Worm (Caenorhabditis elegans) whole organism, mixed stage, embryonic: Measurements from ENCODE around the gene C35D10.6.

Source experiments
- M03D4.4 ChIP-seq: sonication (generic microtip); optimal IDR thresholded peaks from 2 replicates; lab custom pipeline; 2017; ENCODE audit warnings: mild to moderate bottlenecking, missing genetic modification characterization, missing compliant biosample characterization
- blmp-1 ChIP-seq: fragments of 150-350 bp; optimal IDR thresholded peaks from 2 replicates; lab custom pipeline; 2014; ENCODE audit warnings: missing biosample characterization, missing genetic modification characterization
- ceh-39 ChIP-seq: fragments of 150-350 bp; optimal IDR thresholded peaks from 2 replicates; lab custom pipeline; 2014; ENCODE audit warnings: missing biosample characterization, missing genetic modification characterization
- ceh-83 ChIP-seq: fragments of 200-800 bp; sonication (Bioruptor generic); optimal IDR thresholded peaks from 2 replicates; lab custom pipeline; 2018; ENCODE audit warnings: mild to moderate bottlenecking, missing genetic modification characterization, missing compliant biosample characterization
- ces-1 ChIP-seq: fragments of 150-350 bp; optimal IDR thresholded peaks from 2 replicates; lab custom pipeline; 2014; ENCODE audit warnings: missing biosample characterization, missing genetic modification reagents, missing genetic modification characterization
- drap-1 ChIP-seq: fragments of 200-800 bp; sonication (Bioruptor generic); optimal IDR thresholded peaks from 3 replicates; lab custom pipeline; 2018; ENCODE audit warnings: mild to moderate bottlenecking, missing genetic modification characterization, missing compliant biosample characterization
- elt-1 ChIP-seq: sonication (generic microtip); optimal IDR thresholded peaks from 2 replicates; lab custom pipeline; 2017; ENCODE audit warnings: missing genetic modification characterization, mild to moderate bottlenecking, missing compliant biosample characterization, antibody characterized with exemption, moderate library complexity, borderline replicate concordance; ENCODE audit not compliant: insufficient read depth
- elt-3 ChIP-seq: fragments of 150-350 bp; optimal IDR thresholded peaks from 2 replicates; lab custom pipeline; 2014; ENCODE audit warnings: missing biosample characterization, missing genetic modification characterization
- ham-2 ChIP-seq: fragments of 200-800 bp; sonication (Bioruptor generic); optimal IDR thresholded peaks from 2 replicates; lab custom pipeline; 2018; ENCODE audit warnings: mild to moderate bottlenecking, missing genetic modification characterization, missing compliant biosample characterization
- hlh-1 ChIP-seq: fragments of 150-350 bp; optimal IDR thresholded peaks from 2 replicates; lab custom pipeline; 2014; ENCODE audit warnings: missing biosample characterization, missing genetic modification reagents, missing genetic modification characterization
- lin-13 ChIP-seq: fragments of 150-350 bp; optimal IDR thresholded peaks from 2 replicates; lab custom pipeline; 2014; ENCODE audit warnings: missing biosample characterization, missing genetic modification characterization
- lin-32 ChIP-seq: fragments of 200-800 bp; sonication (Bioruptor generic); optimal IDR thresholded peaks from 2 replicates; lab custom pipeline; 2018; ENCODE audit warnings: mild to moderate bottlenecking, missing genetic modification characterization, missing compliant biosample characterization
- mep-1 ChIP-seq: fragments of 150-350 bp; optimal IDR thresholded peaks from 2 replicates; lab custom pipeline; 2017; ENCODE audit warnings: missing biosample characterization, missing genetic modification reagents, missing genetic modification characterization, inconsistent platforms
- nhr-76 ChIP-seq: sonication (generic microtip); optimal IDR thresholded peaks from 2 replicates; lab custom pipeline; 2017; ENCODE audit warnings: missing biosample characterization, missing genetic modification characterization
- sptf-1 ChIP-seq: sonication (generic microtip); optimal IDR thresholded peaks from 2 replicates; lab custom pipeline; 2017; ENCODE audit warnings: mild to moderate bottlenecking, missing genetic modification characterization, moderate library complexity, missing compliant biosample characterization
- tbx-8 ChIP-seq: fragments of 200-800 bp; sonication (Bioruptor generic); optimal IDR thresholded peaks from 2 replicates; lab custom pipeline; 2018; ENCODE audit warnings: mild to moderate bottlenecking, missing genetic modification characterization, moderate library complexity, missing compliant biosample characterization
- unc-39 ChIP-seq: fragments of 150-350 bp; optimal IDR thresholded peaks from 2 replicates; lab custom pipeline; 2014; ENCODE audit warnings: missing biosample characterization, missing genetic modification characterization
- zip-8 ChIP-seq: fragments of 150-350 bp; optimal IDR thresholded peaks from 2 replicates; lab custom pipeline; 2014; ENCODE audit warnings: missing biosample characterization, missing genetic modification characterization
- ztf-11 ChIP-seq: fragments of 150-350 bp; optimal IDR thresholded peaks from 2 replicates; lab custom pipeline; 2014; ENCODE audit warnings: missing biosample characterization, missing genetic modification characterization

Gene C35D10.6

DNA sequence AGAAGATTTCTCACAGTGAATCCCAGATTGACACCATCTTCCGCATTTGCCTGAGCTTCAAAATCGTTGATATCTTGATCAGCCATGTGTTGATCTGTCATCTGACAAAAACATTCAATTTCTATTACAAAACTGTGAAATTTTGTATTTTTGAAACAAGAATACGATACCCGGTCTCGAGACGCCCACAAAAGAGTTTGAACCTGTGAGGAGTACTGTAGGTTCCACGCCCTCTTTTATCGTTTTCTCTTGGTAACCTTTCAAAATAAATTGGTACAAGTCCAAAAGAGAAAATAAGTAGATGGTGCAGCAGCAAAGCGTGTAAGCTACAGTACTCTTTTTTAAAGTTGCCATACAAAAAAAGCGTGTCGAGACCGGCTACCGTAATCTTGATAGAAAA is 50.8 kb downstream of the C35D10.6 start, which contains the start of gene F26F4.12:
Gene F26F4.12, minus strand, starts transcription at position 101 of the 400 bp plus-strand sequence.
- TF ChIP-seq mep-1 (no peak), ztf-11 (tag; lab: Kevin White, UChicago) (no peak), blmp-1 (tag; lab: Kevin White, UChicago) (no peak), zip-8 (tag; lab: Kevin White, UChicago) (no peak), lin-13 (no peak), ces-1 (GFP tag; lab: Kevin White, UChicago) (no peak), tbx-8 (GFP tag; lab: Kevin White, UChicago) (no peak), drap-1 (no peak), ceh-83 (GFP tag; lab: Kevin White, UChicago) (no peak), sptf-1 (tag; lab: Kevin White, UChicago) (no peak), ham-2 (no peak), elt-1 (tag; lab: Kevin White, UChicago) (no peak), elt-3 (no peak), ceh-39 (tag; lab: Kevin White, UChicago) (no peak), hlh-1 (tag; lab: Kevin White, UChicago) (no peak), unc-39 (tag; lab: Kevin White, UChicago) (no peak), nhr-76 (tag; lab: Kevin White, UChicago) (no peak), M03D4.4 (no peak), lin-32 (no peak)
